Worm (Caenorhabditis elegans) whole organism, L1 larva: ENCODE results near the gene C37C3.2.

Experiments used
- C04F5.9 ChIP-seq: sonication (generic microtip); optimal IDR thresholded peaks from 2 replicates; lab custom pipeline; 2016; ENCODE audit warnings: missing genetic modification characterization, missing compliant biosample characterization
- C34B4.2 ChIP-seq: sonication (generic microtip); optimal IDR thresholded peaks from 2 replicates; lab custom pipeline; 2017; ENCODE audit warnings: mild to moderate bottlenecking, missing genetic modification characterization, missing compliant biosample characterization
- Y116A8C.19 ChIP-seq: sonication (generic microtip); optimal IDR thresholded peaks from 2 replicates; lab custom pipeline; 2016; ENCODE audit warnings: missing compliant biosample characterization, missing genetic modification characterization, borderline replicate concordance
- aly-2 ChIP-seq: fragments of 150-350 bp; optimal IDR thresholded peaks from 2 replicates; lab custom pipeline; 2014; ENCODE audit warnings: missing biosample characterization, missing genetic modification characterization
- blmp-1 ChIP-seq: fragments of 150-350 bp; optimal IDR thresholded peaks from 2 replicates; lab custom pipeline; 2014; ENCODE audit warnings: missing biosample characterization, missing genetic modification characterization
- ceh-82 ChIP-seq, 3 experiments: fragments of 150-350 bp in 1 of 3; sonication (generic microtip) in 2 of 3; optimal IDR thresholded peaks; 2 replicates each; lab custom pipeline; 2014 to 2017; ENCODE audit warnings: missing biosample characterization in 3 of 3, missing genetic modification characterization in 3 of 3
- ceh-90 ChIP-seq: sonication (generic microtip); optimal IDR thresholded peaks from 2 replicates; lab custom pipeline; 2016; ENCODE audit warnings: missing genetic modification characterization, missing compliant biosample characterization
- dpl-1 ChIP-seq, 3 experiments: fragments of 150-350 bp in 2 of 3; sonication (generic microtip) in 1 of 3; optimal IDR thresholded peaks; 2 replicates each; lab custom pipeline; 2014 to 2017; ENCODE audit warnings: missing biosample characterization in 3 of 3, missing genetic modification characterization in 3 of 3, missing genetic modification reagents in 3 of 3
- efl-1 ChIP-seq, 4 experiments: fragments of 150-350 bp; optimal IDR thresholded peaks in 3 of 4; peaks in 1 of 4; 1 replicate in 1 of 4; 2 replicates in 3 of 4; lab custom pipeline; 2014; ENCODE audit warnings: missing biosample characterization in 2 of 4, missing genetic modification characterization in 2 of 4, missing genetic modification reagents in 2 of 4
- efl-3 ChIP-seq: fragments of 200-800 bp; sonication (Bioruptor generic); optimal IDR thresholded peaks from 2 replicates; lab custom pipeline; 2018; ENCODE audit warnings: mild to moderate bottlenecking, missing genetic modification characterization, missing compliant biosample characterization
- ets-5 ChIP-seq: fragments of 200-800 bp; sonication (Bioruptor generic); IDR thresholded peaks from 2 replicates; pipeline ENCODE4 v1.3.6; 2022; ENCODE audit warnings: missing genetic modification characterization, missing compliant biosample characterization
- fkh-8 ChIP-seq: sonication (generic microtip); optimal IDR thresholded peaks from 2 replicates; lab custom pipeline; 2016; ENCODE audit warnings: mild to moderate bottlenecking, missing genetic modification characterization, missing compliant biosample characterization
- grh-1 ChIP-seq: fragments of 200-800 bp; sonication (Bioruptor generic); IDR thresholded peaks from 2 replicates; pipeline ENCODE4 v1.3.6; 2022; ENCODE audit warnings: missing genetic modification reagents, missing genetic modification characterization, missing compliant biosample characterization
- lin-13 ChIP-seq: fragments of 150-350 bp; optimal IDR thresholded peaks from 2 replicates; lab custom pipeline; 2014; ENCODE audit warnings: missing biosample characterization, missing genetic modification reagents, missing genetic modification characterization
- lin-14 ChIP-seq: fragments of 200-800 bp; sonication (Bioruptor generic); optimal IDR thresholded peaks from 2 replicates; lab custom pipeline; 2018; ENCODE audit warnings: mild to moderate bottlenecking, missing genetic modification characterization, moderate library complexity, missing compliant biosample characterization
- lin-15B ChIP-seq: fragments of 150-350 bp; sonication (generic microtip); optimal IDR thresholded peaks from 3 replicates; lab custom pipeline; 2014; ENCODE audit warnings: missing biosample characterization, missing genetic modification characterization
- lin-35 ChIP-seq, 2 experiments: fragments of 150-350 bp; optimal IDR thresholded peaks; 2 replicates each; lab custom pipeline; 2014; ENCODE audit warnings: missing biosample characterization in 2 of 2, missing genetic modification characterization in 2 of 2, missing genetic modification reagents in 2 of 2
- mdl-1 ChIP-seq, 2 experiments: fragments of 150-350 bp; optimal IDR thresholded peaks; 2 replicates each; lab custom pipeline; 2014 to 2017; ENCODE audit warnings: missing biosample characterization in 2 of 2, missing genetic modification characterization in 2 of 2, inconsistent platforms in 1 of 2
- mep-1 ChIP-seq: fragments of 150-350 bp; optimal IDR thresholded peaks from 2 replicates; lab custom pipeline; 2014; ENCODE audit warnings: missing biosample characterization, missing genetic modification characterization
- nhr-12 ChIP-seq: sonication (generic microtip); optimal IDR thresholded peaks from 2 replicates; lab custom pipeline; 2017; ENCODE audit warnings: missing biosample characterization, missing genetic modification characterization
- nhr-19 ChIP-seq: fragments of 200-800 bp; sonication (Bioruptor generic); conservative IDR thresholded peaks from 2 replicates; pipeline ENCODE4 v1.3.6; 2022; ENCODE audit warnings: missing genetic modification characterization, missing compliant biosample characterization
- nhr-20 ChIP-seq: sonication (generic microtip); optimal IDR thresholded peaks from 2 replicates; lab custom pipeline; 2016; ENCODE audit warnings: mild to moderate bottlenecking, missing genetic modification characterization, missing compliant biosample characterization
- nhr-28 ChIP-seq: fragments of 150-350 bp; optimal IDR thresholded peaks from 2 replicates; lab custom pipeline; 2014; ENCODE audit warnings: missing biosample characterization, missing genetic modification characterization
- nhr-71 ChIP-seq: sonication (generic microtip); optimal IDR thresholded peaks from 2 replicates; lab custom pipeline; 2016; ENCODE audit warnings: mild to moderate bottlenecking, missing genetic modification characterization, moderate library complexity, missing compliant biosample characterization
- nhr-76 ChIP-seq: sonication (generic microtip); optimal IDR thresholded peaks from 2 replicates; lab custom pipeline; 2017; ENCODE audit warnings: missing biosample characterization, missing genetic modification characterization
- nhr-77 ChIP-seq: fragments of 150-350 bp; optimal IDR thresholded peaks from 2 replicates; lab custom pipeline; 2014; ENCODE audit warnings: missing biosample characterization, missing genetic modification characterization
- nhr-84 ChIP-seq: sonication (generic microtip); optimal IDR thresholded peaks from 2 replicates; lab custom pipeline; 2017; ENCODE audit warnings: missing biosample characterization, missing genetic modification characterization
- nhr-85 ChIP-seq: sonication (generic microtip); peaks from one replicate; lab custom pipeline; 2016; ENCODE audit warnings: missing genetic modification characterization, inconsistent platforms, missing compliant biosample characterization
- nhr-90 ChIP-seq: sonication (generic microtip); optimal IDR thresholded peaks from 2 replicates; lab custom pipeline; 2016; ENCODE audit warnings: mild to moderate bottlenecking, missing genetic modification characterization, missing compliant biosample characterization; ENCODE audit not compliant: poor library complexity
- pag-3 ChIP-seq: sonication (generic microtip); optimal IDR thresholded peaks from 2 replicates; lab custom pipeline; 2017; ENCODE audit warnings: missing genetic modification characterization, mild to moderate bottlenecking, missing compliant biosample characterization, antibody characterized with exemption, borderline replicate concordance; ENCODE audit not compliant: insufficient read depth
- skn-1 ChIP-seq: fragments of 150-350 bp; optimal IDR thresholded peaks from 2 replicates; lab custom pipeline; 2014; ENCODE audit warnings: missing biosample characterization, missing genetic modification characterization
- snpc-4 ChIP-seq: fragments of 150-350 bp; optimal IDR thresholded peaks from 2 replicates; lab custom pipeline; 2014; ENCODE audit warnings: missing biosample characterization, missing genetic modification characterization
- snu-23 ChIP-seq: sonication (generic microtip); optimal IDR thresholded peaks from 2 replicates; lab custom pipeline; 2016; ENCODE audit warnings: missing genetic modification characterization, missing compliant biosample characterization
- sox-4 ChIP-seq: sonication (generic microtip); optimal IDR thresholded peaks from 2 replicates; lab custom pipeline; 2016; ENCODE audit warnings: missing genetic modification characterization, missing compliant biosample characterization
- swsn-7 ChIP-seq: sonication (generic microtip); optimal IDR thresholded peaks from 2 replicates; lab custom pipeline; 2016; ENCODE audit warnings: missing genetic modification characterization, missing compliant biosample characterization
- unc-130 ChIP-seq: fragments of 150-350 bp; optimal IDR thresholded peaks from 2 replicates; lab custom pipeline; 2017; ENCODE audit warnings: missing biosample characterization, missing genetic modification characterization, inconsistent platforms
- unc-30 ChIP-seq: sonication (generic microtip); optimal IDR thresholded peaks from 2 replicates; lab custom pipeline; 2017; ENCODE audit warnings: missing biosample characterization, missing genetic modification characterization
- unc-62 ChIP-seq: fragments of 150-350 bp; optimal IDR thresholded peaks from 2 replicates; lab custom pipeline; 2014; ENCODE audit warnings: missing biosample characterization, missing genetic modification reagents, missing genetic modification characterization
- unc-98 ChIP-seq: fragments of 200-800 bp; sonication (Bioruptor generic); IDR thresholded peaks from 2 replicates; pipeline ENCODE4 v1.3.6; 2022; ENCODE audit warnings: missing genetic modification characterization, missing compliant biosample characterization
- xbp-1 ChIP-seq: sonication (generic microtip); optimal IDR thresholded peaks from 2 replicates; lab custom pipeline; 2016; ENCODE audit warnings: missing genetic modification characterization, missing compliant biosample characterization
- ztf-11 ChIP-seq, 2 experiments: sonication (generic microtip); optimal IDR thresholded peaks; 2 replicates each; lab custom pipeline; 2016 to 2017; ENCODE audit warnings: missing genetic modification characterization in 2 of 2, missing biosample characterization in 1 of 2, missing compliant biosample characterization in 1 of 2

Gene C37C3.2

ce11 chrV:7847687-7848086 is 8.1 kb upstream of the C37C3.2 start:
- TF ChIP-seq unc-62 (GFP tag; lab: Kevin White, UChicago) (no peak), efl-1 (optimal IDR thresholded peaks at IDR 0.05; lab: Kevin White, UChicago) (no peak), efl-1 (GFP tag; optimal IDR thresholded peaks at IDR 0.05 in 1 of 2; lab: Kevin White, UChicago) (peak in 1 of 2 experiments; percentile 78), efl-3 (GFP tag; lab: Kevin White, UChicago) (no peak)

DNA sequence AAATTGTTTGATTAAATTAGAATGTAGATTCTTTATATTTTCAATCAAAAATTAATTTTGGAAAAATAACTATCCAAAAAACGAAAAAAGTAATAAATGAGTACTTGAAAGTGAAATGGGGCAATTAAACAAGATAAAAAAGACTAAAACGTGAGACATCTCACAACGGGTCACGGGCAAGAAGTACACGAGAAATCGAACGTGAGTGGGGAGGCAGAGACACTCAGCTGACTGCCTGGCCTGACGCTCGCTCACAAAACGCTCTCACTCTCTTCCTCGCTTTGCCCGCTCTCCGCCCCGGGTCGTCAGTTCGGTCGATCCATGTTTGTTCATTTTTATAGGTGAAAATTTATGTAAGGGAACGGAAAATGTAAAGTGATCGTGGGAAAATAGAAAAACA is 7.5 kb upstream of the C37C3.2 start:
- peak in 1 of 2 experiments; percentile 54 for TF ChIP-seq lin-35 (GFP tag; optimal IDR thresholded peaks at IDR 0.05; lab: Kevin White, UChicago)
- no peak for TF ChIP-seq fkh-8
- TF ChIP-seq lin-14 (GFP tag; lab: Kevin White, UChicago), result peak; percentile 51
- peak; percentile 9 for TF ChIP-seq nhr-71 (tag; lab: Kevin White, UChicago)
- TF ChIP-seq snu-23, result peak; percentile 32
- TF ChIP-seq mep-1 (tag; lab: Kevin White, UChicago), result peak; percentile 48
- peak; percentile 77 for TF ChIP-seq blmp-1
- TF ChIP-seq lin-15B (tag; lab: Kevin White, UChicago), result no peak
- no peak for TF ChIP-seq grh-1 (GFP tag; lab: Robert Waterston, UW)
- peak; percentile 42 for TF ChIP-seq nhr-20
- no peak for TF ChIP-seq skn-1 (tag; lab: Kevin White, UChicago)
- TF ChIP-seq swsn-7, result no peak
- no peak for TF ChIP-seq efl-1 (optimal IDR thresholded peaks at IDR 0.05; lab: Kevin White, UChicago)
- no peak for TF ChIP-seq efl-1 (GFP tag; optimal IDR thresholded peaks at IDR 0.05 in 1 of 2; lab: Kevin White, UChicago)
- TF ChIP-seq mdl-1 (tag; optimal IDR thresholded peaks at IDR 0.05; lab: Kevin White, UChicago), result peak in 1 of 2 experiments; percentile 69
- no peak for TF ChIP-seq lin-13 (GFP tag; lab: Kevin White, UChicago)
- TF ChIP-seq nhr-85, result peak; percentile 12
- no peak for TF ChIP-seq nhr-19 (GFP tag; lab: Robert Waterston, UW)
- no peak for TF ChIP-seq pag-3 (tag; lab: Kevin White, UChicago)
- TF ChIP-seq unc-130 (tag; lab: Kevin White, UChicago), result peak; percentile 13
- no peak for TF ChIP-seq sox-4 (tag; lab: Kevin White, UChicago)

- TF ChIP-seq ztf-11 (tag; optimal IDR thresholded peaks at IDR 0.05; lab: Kevin White, UChicago) (no peak), nhr-77 (tag; lab: Kevin White, UChicago) (no peak), nhr-12 (tag; lab: Kevin White, UChicago) (no peak), nhr-84 (tag; lab: Kevin White, UChicago) (no peak), nhr-85 (no peak), nhr-28 (no peak), xbp-1 (tag; lab: Kevin White, UChicago) (no peak), efl-3 (GFP tag; lab: Kevin White, UChicago) (no peak), unc-98 (GFP tag; lab: Robert Waterston, UW) (no peak), snpc-4 (tag; lab: Kevin White, UChicago) (no peak), aly-2 (tag; lab: Kevin White, UChicago) (no peak), ets-5 (no peak)
Measured at ce11 chrV:7852078-7852477, 3.7 kb upstream of the C37C3.2 start.

ce11 chrV:7853900-7854299 is 1.8 kb upstream of the C37C3.2 start:
- TF ChIP-seq ceh-82 (tag; optimal IDR thresholded peaks at IDR 0.05; lab: Kevin White, UChicago), result no peak
- no peak for TF ChIP-seq nhr-76 (tag; lab: Kevin White, UChicago)
- TF ChIP-seq efl-1 (optimal IDR thresholded peaks at IDR 0.05; lab: Kevin White, UChicago), result no peak
- peak in 1 of 2 experiments; percentile 12 for TF ChIP-seq efl-1 (GFP tag; optimal IDR thresholded peaks at IDR 0.05 in 1 of 2; lab: Kevin White, UChicago)
- TF ChIP-seq Y116A8C.19 (tag; lab: Kevin White, UChicago), result no peak
- TF ChIP-seq efl-3 (GFP tag; lab: Kevin White, UChicago), result no peak
- no peak for TF ChIP-seq nhr-90 (tag; lab: Kevin White, UChicago)
- no peak for TF ChIP-seq nhr-12 (tag; lab: Kevin White, UChicago)
- TF ChIP-seq nhr-84 (tag; lab: Kevin White, UChicago), result no peak
- TF ChIP-seq lin-15B (tag; lab: Kevin White, UChicago), result no peak
- TF ChIP-seq C04F5.9 (tag; lab: Kevin White, UChicago), result no peak
- TF ChIP-seq swsn-7, result no peak
- no peak for TF ChIP-seq mep-1 (tag; lab: Kevin White, UChicago)
- TF ChIP-seq lin-13 (GFP tag; lab: Kevin White, UChicago), result no peak
- no peak for TF ChIP-seq C34B4.2 (tag; lab: Kevin White, UChicago)
- TF ChIP-seq lin-35 (GFP tag; optimal IDR thresholded peaks at IDR 0.05; lab: Kevin White, UChicago), result peak in 1 of 2 experiments; percentile 30
- TF ChIP-seq ceh-90 (tag; lab: Kevin White, UChicago), result no peak
- no peak for TF ChIP-seq unc-30 (tag; lab: Kevin White, UChicago)
- TF ChIP-seq dpl-1 (GFP tag; optimal IDR thresholded peaks at IDR 0.05; lab: Kevin White, UChicago), result peak in 1 of 3 experiments; percentile 13
